Fruit fly (Drosophila melanogaster): ENCODE results near the gene CG14384.

DNA sequence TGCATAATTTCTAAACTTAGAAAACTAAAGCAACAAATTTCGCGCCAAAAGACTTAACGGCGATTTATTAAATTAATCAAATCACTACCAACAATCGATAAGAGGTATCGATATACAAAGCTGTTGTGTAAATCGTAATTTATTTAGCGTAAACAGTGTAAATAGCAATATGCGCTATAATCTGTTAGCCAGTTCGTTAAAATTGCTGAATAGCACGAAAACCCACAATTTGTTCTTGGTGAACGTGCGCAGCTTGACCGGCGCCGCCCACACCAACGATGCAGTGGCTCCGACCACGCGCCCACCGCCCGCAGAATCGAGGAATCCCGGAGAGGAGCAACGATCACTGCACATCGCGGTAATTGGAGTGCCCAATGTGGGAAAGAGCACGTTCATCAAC, 28.0 kb upstream of the CG14384 start, which contains the start of gene CG7488:
- TF ChIP-seq hbn (GFP tag; IDR thresholded peaks at IDR 0.05; ENCODE audit: partially characterized antibody) = peak; percentile 84
- peak; percentile 2 for TF ChIP-seq Sin3A (optimal IDR thresholded peaks at IDR 0.05)
- TF ChIP-seq CG10979 (tag; optimal IDR thresholded peaks at IDR 0.05) = no peak
- TF ChIP-seq CG8089 (GFP tag; optimal IDR thresholded peaks at IDR 0.05) = no peak
- TF ChIP-seq CG3838 (GFP tag; optimal IDR thresholded peaks at IDR 0.05) = no peak
- no peak for TF ChIP-seq lab (GFP tag; optimal IDR thresholded peaks at IDR 0.05)
- peak; percentile 80 for TF ChIP-seq Scr (GFP tag; IDR thresholded peaks at IDR 0.05; ENCODE audit: partially characterized antibody)
- TF ChIP-seq CG11560 (tag; IDR thresholded peaks at IDR 0.05) = no peak

All from whole organism, embryonic.